Worm (Caenorhabditis elegans) whole organism, L2 larva: Measurements from ENCODE around the gene H23L24.4.

Source experiments
- R02D3.7 ChIP-seq: fragments of 150-350 bp; optimal IDR thresholded peaks from 2 replicates; lab custom pipeline; 2014; ENCODE audit warnings: missing biosample characterization, missing genetic modification characterization
- fos-1 ChIP-seq: fragments of 150-350 bp; optimal IDR thresholded peaks from 2 replicates; lab custom pipeline; 2014; ENCODE audit warnings: missing biosample characterization, missing genetic modification characterization
- lin-13 ChIP-seq: fragments of 150-350 bp; optimal IDR thresholded peaks from 2 replicates; lab custom pipeline; 2014; ENCODE audit warnings: missing biosample characterization, missing genetic modification reagents, missing genetic modification characterization
- mdl-1 ChIP-seq, 2 experiments: fragments of 150-350 bp in 1 of 2; sonication (generic microtip) in 1 of 2; optimal IDR thresholded peaks; 2 replicates each; lab custom pipeline; 2017; ENCODE audit warnings: missing biosample characterization in 2 of 2, missing genetic modification characterization in 2 of 2
- nhr-10 ChIP-seq: sonication (generic microtip); optimal IDR thresholded peaks from 2 replicates; lab custom pipeline; 2017; ENCODE audit warnings: missing biosample characterization, missing genetic modification characterization
- nhr-12 ChIP-seq: fragments of 150-350 bp; optimal IDR thresholded peaks from 2 replicates; lab custom pipeline; 2014; ENCODE audit warnings: missing biosample characterization, missing genetic modification characterization
- nhr-6 ChIP-seq: fragments of 150-350 bp; optimal IDR thresholded peaks from 2 replicates; lab custom pipeline; 2014; ENCODE audit warnings: missing biosample characterization, missing genetic modification characterization
- snpc-4 ChIP-seq: fragments of 150-350 bp; optimal IDR thresholded peaks from 2 replicates; lab custom pipeline; 2014; ENCODE audit warnings: missing biosample characterization, missing genetic modification characterization
- unc-62 ChIP-seq: fragments of 150-350 bp; optimal IDR thresholded peaks from 2 replicates; lab custom pipeline; 2014; ENCODE audit warnings: missing biosample characterization, missing genetic modification reagents, missing genetic modification characterization
- zag-1 ChIP-seq: fragments of 150-350 bp; optimal IDR thresholded peaks from 2 replicates; lab custom pipeline; 2014; ENCODE audit warnings: missing biosample characterization, missing genetic modification characterization

DNA sequence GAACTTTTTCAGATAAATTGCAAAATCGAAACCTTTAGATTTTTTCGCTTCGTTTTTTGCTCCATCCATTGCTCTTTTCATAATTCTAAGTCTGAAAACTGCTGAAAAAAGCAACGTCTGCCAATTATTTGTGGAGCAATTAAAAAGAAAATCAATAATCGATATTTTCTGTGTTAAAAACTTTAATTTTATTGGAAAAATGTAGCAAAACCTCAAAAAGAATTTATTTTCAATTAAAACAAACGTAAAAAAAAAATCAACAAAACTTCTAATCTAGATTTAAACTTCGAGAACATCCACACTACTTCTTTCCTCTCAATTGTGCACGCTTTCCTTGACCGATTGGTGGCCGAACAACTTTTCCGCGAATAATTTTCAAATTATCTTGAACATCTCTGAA lies 33.9 kb upstream of the H23L24.4 start, which contains the start of gene F21D5.5:
- TF ChIP-seq lin-13 (GFP tag; lab: Kevin White, UChicago), result no peak
- TF ChIP-seq unc-62 (GFP tag; lab: Kevin White, UChicago), result no peak
- TF ChIP-seq mdl-1 (tag; optimal IDR thresholded peaks at IDR 0.05; lab: Kevin White, UChicago), result no peak
- no peak for TF ChIP-seq nhr-12 (tag; lab: Kevin White, UChicago)
- TF ChIP-seq nhr-6, result no peak
- TF ChIP-seq fos-1 (tag; lab: Kevin White, UChicago), result no peak
- no peak for TF ChIP-seq nhr-10
- no peak for TF ChIP-seq zag-1 (tag; lab: Kevin White, UChicago)
- no peak for TF ChIP-seq R02D3.7 (tag; lab: Kevin White, UChicago)
- TF ChIP-seq snpc-4, result no peak
